Fruit fly (Drosophila melanogaster) whole organism, pupa: ENCODE data around the gene pll.

Source experiments
- CG10348 ChIP-seq: fragments of 200-800 bp; sonication (Bioruptor generic); IDR thresholded peaks from 2 replicates; pipeline ENCODE4 v1.3.6; 2022; ENCODE audit warnings: missing biosample characterization, missing genetic modification characterization
- CG12605 ChIP-seq: fragments of 200-800 bp; sonication (Bioruptor generic); IDR thresholded peaks from 2 replicates; pipeline ENCODE4 v1.3.6; 2022; ENCODE audit warnings: missing biosample characterization, missing genetic modification characterization
- CG13204 ChIP-seq: fragments of 200-800 bp; sonication (Bioruptor generic); optimal IDR thresholded peaks from 2 replicates; lab custom pipeline; 2018; ENCODE audit warnings: missing biosample characterization, mild to moderate bottlenecking, missing genetic modification characterization, moderate library complexity
- CG14655 ChIP-seq: fragments of 200-800 bp; sonication (Bioruptor generic); optimal IDR thresholded peaks from 3 replicates; lab custom pipeline; 2017; ENCODE audit warnings: mild to moderate bottlenecking, missing biosample characterization, missing genetic modification reagents, missing genetic modification characterization
- CG15710 ChIP-seq: fragments of 200-800 bp; sonication (Bioruptor generic); optimal IDR thresholded peaks from 2 replicates; lab custom pipeline; 2018; ENCODE audit warnings: missing biosample characterization, mild to moderate bottlenecking, missing genetic modification characterization, moderate library complexity
- CG17806 ChIP-seq: fragments of 200-800 bp; sonication (Bioruptor generic); optimal IDR thresholded peaks from 2 replicates; lab custom pipeline; 2018; ENCODE audit warnings: missing biosample characterization, mild to moderate bottlenecking, missing genetic modification characterization, moderate library complexity
- CG32121 ChIP-seq: fragments of 200-800 bp; sonication (Bioruptor generic); IDR thresholded peaks from 2 replicates; pipeline ENCODE4 v1.3.6; 2022; ENCODE audit warnings: missing biosample characterization, missing genetic modification characterization
- CG34367 ChIP-seq: fragments of 200-800 bp; sonication (Bioruptor generic); optimal IDR thresholded peaks from 2 replicates; lab custom pipeline; 2018; ENCODE audit warnings: missing biosample characterization, mild to moderate bottlenecking, missing genetic modification characterization
- CG4496 ChIP-seq: fragments of 200-800 bp; sonication (Bioruptor generic); IDR thresholded peaks from 3 replicates; pipeline ENCODE4 v1.3.6; 2022; ENCODE audit warnings: missing biosample characterization, missing genetic modification characterization
- CG8159 ChIP-seq: fragments of 200-800 bp; sonication (Bioruptor generic); optimal IDR thresholded peaks from 3 replicates; lab custom pipeline; 2018; ENCODE audit warnings: missing biosample characterization, mild to moderate bottlenecking, missing genetic modification characterization, moderate library complexity
- CG8301 ChIP-seq: fragments of 200-800 bp; sonication (Bioruptor generic); optimal IDR thresholded peaks from 2 replicates; lab custom pipeline; 2018; ENCODE audit warnings: missing biosample characterization, mild to moderate bottlenecking, missing genetic modification characterization
- CG9948 ChIP-seq: fragments of 200-800 bp; sonication (Bioruptor generic); optimal IDR thresholded peaks from 2 replicates; lab custom pipeline; 2018; ENCODE audit warnings: missing biosample characterization, mild to moderate bottlenecking, missing genetic modification characterization, moderate library complexity
- D1 ChIP-seq: fragments of 200-800 bp; sonication (Bioruptor generic); optimal IDR thresholded peaks from 2 replicates; lab custom pipeline; 2018; ENCODE audit warnings: missing biosample characterization, mild to moderate bottlenecking, missing genetic modification characterization, moderate library complexity
- EcR ChIP-seq: fragments of 200-800 bp; sonication (Bioruptor generic); optimal IDR thresholded peaks from 3 replicates; lab custom pipeline; 2019; ENCODE audit warnings: missing biosample characterization, missing genetic modification characterization, mild to moderate bottlenecking, moderate library complexity, missing genetic modification reagents
- Ets98B ChIP-seq: fragments of 200-800 bp; sonication (Bioruptor generic); IDR thresholded peaks from 2 replicates; pipeline ENCODE4 v1.3.6; 2022; ENCODE audit warnings: missing biosample characterization, missing genetic modification characterization
- Pif1A ChIP-seq: fragments of 200-800 bp; sonication (Bioruptor generic); optimal IDR thresholded peaks from 3 replicates; lab custom pipeline; 2016; ENCODE audit warnings: missing biosample characterization, missing genetic modification characterization
- Pif1B ChIP-seq: fragments of 200-800 bp; sonication (Bioruptor generic); optimal IDR thresholded peaks from 3 replicates; lab custom pipeline; 2016; ENCODE audit warnings: missing biosample characterization, missing genetic modification characterization
- Snoo ChIP-seq: fragments of 200-800 bp; sonication (Bioruptor generic); optimal IDR thresholded peaks from 3 replicates; lab custom pipeline; 2017; ENCODE audit warnings: missing biosample characterization, mild to moderate bottlenecking, missing genetic modification characterization, inconsistent platforms
- gl ChIP-seq: fragments of 200-800 bp; sonication (Bioruptor generic); optimal IDR thresholded peaks from 2 replicates; lab custom pipeline; 2018; ENCODE audit warnings: missing biosample characterization, mild to moderate bottlenecking, missing genetic modification characterization
- rn ChIP-seq: fragments of 200-800 bp; sonication (Bioruptor generic); IDR thresholded peaks from 2 replicates; pipeline ENCODE4 v1.3.6; 2022; ENCODE audit warnings: missing biosample characterization, missing genetic modification characterization

pll gene

DNA sequence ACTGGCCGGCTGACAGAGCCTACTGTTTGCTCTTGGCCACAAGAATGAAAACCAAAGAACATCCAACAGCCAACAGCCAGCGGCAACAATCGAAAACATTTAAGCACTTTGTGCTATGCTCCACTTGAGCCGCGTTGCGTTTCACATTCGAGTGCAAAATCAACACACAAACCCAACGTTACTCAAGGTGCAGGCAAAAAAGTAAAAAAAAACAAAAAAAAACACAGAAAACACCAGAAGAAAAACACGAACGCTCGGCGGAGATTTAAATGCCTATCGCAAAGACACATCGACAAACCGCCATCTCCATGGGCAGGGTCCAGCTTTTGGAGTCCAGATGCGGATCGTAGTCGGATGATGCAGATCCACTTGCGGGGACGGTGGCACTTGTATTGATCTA lies 49.1 kb downstream of the pll start:
- no peak for TF ChIP-seq Pif1A (GFP tag; lab: Kevin White, UChicago)
- TF ChIP-seq gl (tag; lab: Kevin White, UChicago) = peak; percentile 4

DNA sequence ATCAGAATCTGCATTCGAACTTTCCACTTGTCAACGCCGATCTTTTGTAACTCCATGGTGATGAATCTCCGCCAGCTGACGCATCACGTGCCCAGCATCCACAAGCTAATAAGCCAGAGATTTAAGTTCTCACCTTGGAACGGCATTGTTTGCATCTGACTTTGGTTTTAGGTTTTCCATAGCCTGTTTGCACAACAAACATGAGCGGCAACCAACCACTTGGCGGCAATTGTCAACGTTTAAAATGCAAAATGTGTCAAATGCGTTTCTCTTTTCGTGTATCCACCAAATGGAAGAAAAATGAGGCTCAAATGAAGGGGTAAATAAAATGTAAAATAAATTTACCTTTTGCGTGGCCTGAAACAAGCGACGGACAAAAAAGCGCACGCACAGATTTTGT lies 50.7 kb downstream of the pll start:
- no peak for TF ChIP-seq CG10348 (GFP tag; lab: Robert Waterston, UW)
- TF ChIP-seq CG9948 (tag; lab: Kevin White, UChicago) = no peak
- TF ChIP-seq gl (tag; lab: Kevin White, UChicago) = no peak
- TF ChIP-seq CG32121 (GFP tag; lab: Robert Waterston, UW) = no peak
- TF ChIP-seq EcR (GFP tag; lab: Kevin White, UChicago) = no peak

DNA sequence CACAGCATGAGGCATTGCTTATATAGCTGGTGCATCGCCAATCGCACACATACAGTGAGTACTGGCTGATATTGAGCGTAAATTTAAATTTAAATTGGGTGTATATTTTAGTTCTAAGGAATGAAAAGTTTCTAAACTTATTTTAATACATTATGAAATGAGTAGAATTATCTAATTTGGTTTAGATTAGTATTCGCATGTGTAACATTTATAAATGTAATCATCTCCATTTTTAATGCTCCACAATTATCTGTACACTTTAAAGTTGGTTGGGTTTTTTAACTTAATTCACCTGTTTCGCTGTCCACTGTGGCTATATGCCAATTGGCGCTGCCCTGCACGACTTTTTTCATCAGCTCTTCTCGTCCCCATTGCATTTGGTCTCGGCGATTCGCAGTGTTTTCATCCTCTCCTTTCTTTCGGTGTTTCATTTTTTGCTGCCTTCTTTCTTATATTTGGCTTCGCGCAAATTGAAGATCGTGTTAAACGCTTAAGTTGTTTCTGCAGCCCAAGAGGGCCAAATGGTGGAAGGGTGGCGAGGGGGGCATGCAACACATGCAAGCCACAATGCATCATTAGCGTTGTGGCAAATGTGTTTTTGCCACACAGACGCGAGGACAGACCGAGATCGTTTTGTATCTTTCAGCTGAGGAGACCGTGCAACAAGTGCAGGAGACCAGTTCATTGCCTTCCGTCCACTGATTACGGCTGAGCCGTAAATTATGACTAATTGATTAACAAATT lies 51.3 kb downstream of the pll start:
- TF ChIP-seq CG32121 (GFP tag; lab: Robert Waterston, UW) (no peak), rn (GFP tag; lab: Robert Waterston, UW) (no peak), Pif1A (GFP tag; lab: Kevin White, UChicago) (peak; percentile 19), CG4496 (peak; percentile 18; the same call in 1 of the 3 replicates), CG8301 (peak; percentile 42), gl (tag; lab: Kevin White, UChicago) (peak; percentile 57), CG13204 (no peak), CG10348 (GFP tag; lab: Robert Waterston, UW) (no peak), EcR (GFP tag; lab: Kevin White, UChicago) (peak; percentile 34), CG17806 (tag; lab: Kevin White, UChicago) (peak; percentile 87), CG8159 (tag; lab: Kevin White, UChicago) (peak; percentile 93), Ets98B (GFP tag; lab: Robert Waterston, UW) (no peak), CG15710 (tag; lab: Kevin White, UChicago) (peak; percentile 88), CG14655 (peak; percentile 81), D1 (tag; lab: Kevin White, UChicago) (peak; percentile 79), Pif1B (GFP tag; lab: Kevin White, UChicago) (peak; percentile 40), Snoo (tag; lab: Kevin White, UChicago) (peak; percentile 71), CG12605 (GFP tag; lab: Robert Waterston, UW) (0 out of 2 replicates have a peak, but pooled peaks have one; percentile 15), CG9948 (tag; lab: Kevin White, UChicago) (peak; percentile 92), CG34367 (tag; lab: Kevin White, UChicago) (peak; percentile 76)
- TF ChIP-seq, all 21 proteins: peak for 15
